Worm (Caenorhabditis elegans) whole organism, midembryonic: Measurements from ENCODE around the gene B0563.18.

Source experiments
- T22C8.4 ChIP-seq: fragments of 200-800 bp; sonication (Bioruptor generic); IDR thresholded peaks from 2 replicates; pipeline ENCODE4 v1.3.6; 2022; ENCODE audit warnings: missing genetic modification characterization, missing compliant biosample characterization
- cog-1 ChIP-seq: sonication (generic microtip); optimal IDR thresholded peaks from 2 replicates; lab custom pipeline; 2016; ENCODE audit warnings: missing genetic modification characterization, missing compliant biosample characterization
- flt-1 ChIP-seq: fragments of 200-800 bp; sonication (Bioruptor generic); IDR thresholded peaks from 2 replicates; pipeline ENCODE4 v1.3.6; 2022; ENCODE audit warnings: missing genetic modification characterization, missing compliant biosample characterization
- klf-2 ChIP-seq: fragments of 200-800 bp; sonication (Bioruptor generic); conservative IDR thresholded peaks from 2 replicates; pipeline ENCODE4 v1.3.6; 2022; ENCODE audit warnings: missing genetic modification reagents, missing genetic modification characterization, missing compliant biosample characterization
- med-1 ChIP-seq: sonication (generic microtip); optimal IDR thresholded peaks from 2 replicates; lab custom pipeline; 2017; ENCODE audit warnings: missing genetic modification characterization, mild to moderate bottlenecking, missing compliant biosample characterization, antibody characterized with exemption, missing genetic modification reagents; ENCODE audit not compliant: insufficient read depth
- ref-1 ChIP-seq: fragments of 200-800 bp; sonication (Bioruptor generic); conservative IDR thresholded peaks from 2 replicates; pipeline ENCODE4 v1.3.6; 2022; ENCODE audit warnings: missing genetic modification reagents, missing genetic modification characterization, missing compliant biosample characterization
- tab-1 ChIP-seq: fragments of 200-800 bp; sonication (Bioruptor generic); IDR thresholded peaks from 2 replicates; pipeline ENCODE4 v1.3.6; 2022; ENCODE audit warnings: missing genetic modification characterization, missing compliant biosample characterization
- ztf-23 ChIP-seq: fragments of 200-800 bp; sonication (Bioruptor generic); IDR thresholded peaks from 2 replicates; pipeline ENCODE4 v1.3.6; 2022; ENCODE audit warnings: missing genetic modification reagents, missing genetic modification characterization, missing compliant biosample characterization
- ztf-29 ChIP-seq: fragments of 200-800 bp; sonication (Bioruptor generic); IDR thresholded peaks from 2 replicates; pipeline ENCODE4 v1.3.6; 2022; ENCODE audit warnings: missing genetic modification reagents, missing genetic modification characterization, missing compliant biosample characterization

Gene B0563.18

ce11 chrX:9166921-9167320 lies 5.5 kb upstream of the B0563.18 start, which contains the start of gene B0563.10:
TSS of gene B0563.10 (minus strand) at chrX:9167245.
- no peak for TF ChIP-seq ztf-29 (GFP tag; lab: Robert Waterston, UW)
- TF ChIP-seq med-1 (GFP tag; lab: Kevin White, UChicago), result no peak
- no peak for TF ChIP-seq tab-1 (GFP tag; lab: Robert Waterston, UW)
- no peak for TF ChIP-seq klf-2 (GFP tag; lab: Robert Waterston, UW)
- no peak for TF ChIP-seq cog-1
- TF ChIP-seq ref-1 (GFP tag; lab: Robert Waterston, UW), result no peak
- no peak for TF ChIP-seq ztf-23 (GFP tag; lab: Robert Waterston, UW)
- TF ChIP-seq T22C8.4 (GFP tag; lab: Robert Waterston, UW), result no peak
- TF ChIP-seq flt-1, result no peak

- no peak for TF ChIP-seq flt-1
- no peak for TF ChIP-seq tab-1 (GFP tag; lab: Robert Waterston, UW)
- no peak for TF ChIP-seq cog-1
- TF ChIP-seq ztf-29 (GFP tag; lab: Robert Waterston, UW), result no peak
- TF ChIP-seq med-1 (GFP tag; lab: Kevin White, UChicago), result no peak
- TF ChIP-seq ztf-23 (GFP tag; lab: Robert Waterston, UW), result no peak
- TF ChIP-seq klf-2 (GFP tag; lab: Robert Waterston, UW), result no peak
- TF ChIP-seq ref-1 (GFP tag; lab: Robert Waterston, UW), result no peak
- TF ChIP-seq T22C8.4 (GFP tag; lab: Robert Waterston, UW), result no peak
Measured at ce11 chrX:9168239-9168638, 4.1 kb upstream of the B0563.18 start, which contains the start of gene B0563.9. TSS of gene B0563.9 (plus strand) at chrX:9168539.

ce11 chrX:9170058-9170457 lies 2.3 kb upstream of the B0563.18 start:
- TF ChIP-seq flt-1, result no peak
- TF ChIP-seq ztf-29 (GFP tag; lab: Robert Waterston, UW), result no peak
- no peak for TF ChIP-seq cog-1
- no peak for TF ChIP-seq med-1 (GFP tag; lab: Kevin White, UChicago)
- no peak for TF ChIP-seq T22C8.4 (GFP tag; lab: Robert Waterston, UW)
- TF ChIP-seq ztf-23 (GFP tag; lab: Robert Waterston, UW), result no peak

ce11 chrX:9171241-9171640 lies 1.1 kb upstream of the B0563.18 start, which contains the start of gene B0563.1:
TSS of gene B0563.1 (plus strand) at chrX:9171541.
- TF ChIP-seq flt-1 (no peak), med-1 (GFP tag; lab: Kevin White, UChicago) (no peak), klf-2 (GFP tag; lab: Robert Waterston, UW) (no peak), T22C8.4 (GFP tag; lab: Robert Waterston, UW) (no peak), ref-1 (GFP tag; lab: Robert Waterston, UW) (no peak), tab-1 (GFP tag; lab: Robert Waterston, UW) (no peak), ztf-29 (GFP tag; lab: Robert Waterston, UW) (no peak), cog-1 (no peak), ztf-23 (GFP tag; lab: Robert Waterston, UW) (no peak)

ce11 chrX:9172733-9173132 lies 355 bp downstream of the B0563.18 start:
- TF ChIP-seq T22C8.4 (GFP tag; lab: Robert Waterston, UW) (no peak), tab-1 (GFP tag; lab: Robert Waterston, UW) (no peak), med-1 (GFP tag; lab: Kevin White, UChicago) (no peak), klf-2 (GFP tag; lab: Robert Waterston, UW) (no peak), ref-1 (GFP tag; lab: Robert Waterston, UW) (no peak), ztf-29 (GFP tag; lab: Robert Waterston, UW) (no peak), ztf-23 (GFP tag; lab: Robert Waterston, UW) (no peak), cog-1 (no peak), flt-1 (no peak)

ce11 chrX:9174409-9174808 lies 2.0 kb downstream of the B0563.18 start, which contains the start of gene B0563.8:
TSS of gene B0563.8 (minus strand) at chrX:9174509.
- TF ChIP-seq ztf-29 (GFP tag; lab: Robert Waterston, UW) (no peak), ref-1 (GFP tag; lab: Robert Waterston, UW) (no peak), klf-2 (GFP tag; lab: Robert Waterston, UW) (no peak), ztf-23 (GFP tag; lab: Robert Waterston, UW) (no peak), flt-1 (no peak), tab-1 (GFP tag; lab: Robert Waterston, UW) (no peak), T22C8.4 (GFP tag; lab: Robert Waterston, UW) (no peak), cog-1 (no peak), med-1 (GFP tag; lab: Kevin White, UChicago) (no peak)

ce11 chrX:9180823-9181222 lies 8.4 kb downstream of the B0563.18 start, which contains the start of gene Y81B9A.4:
TSS of gene Y81B9A.4 (minus strand) at chrX:9180923.
- TF ChIP-seq ztf-29 (GFP tag; lab: Robert Waterston, UW) (no peak), klf-2 (GFP tag; lab: Robert Waterston, UW) (no peak), cog-1 (no peak), flt-1 (no peak), ztf-23 (GFP tag; lab: Robert Waterston, UW) (no peak), med-1 (GFP tag; lab: Kevin White, UChicago) (no peak), T22C8.4 (GFP tag; lab: Robert Waterston, UW) (no peak), tab-1 (GFP tag; lab: Robert Waterston, UW) (no peak), ref-1 (GFP tag; lab: Robert Waterston, UW) (no peak)

- TF ChIP-seq flt-1, result no peak
Measured at ce11 chrX:9182140-9182539, 9.8 kb downstream of the B0563.18 start, which contains the start of gene Y81B9A.3. TSS of gene Y81B9A.3 (plus strand) at chrX:9182440.

- TF ChIP-seq med-1 (GFP tag; lab: Kevin White, UChicago) (no peak), tab-1 (GFP tag; lab: Robert Waterston, UW) (no peak), ref-1 (GFP tag; lab: Robert Waterston, UW) (no peak), flt-1 (no peak), klf-2 (GFP tag; lab: Robert Waterston, UW) (no peak), T22C8.4 (GFP tag; lab: Robert Waterston, UW) (no peak), cog-1 (no peak), ztf-29 (GFP tag; lab: Robert Waterston, UW) (no peak), ztf-23 (GFP tag; lab: Robert Waterston, UW) (no peak)
Measured at ce11 chrX:9183836-9184235, 11.5 kb downstream of the B0563.18 start, which contains the start of gene Y81B9A.2. TSS of gene Y81B9A.2 (plus strand) at chrX:9184136.
